Worm (Caenorhabditis elegans): ENCODE data around the gene chs-2.

DNA sequence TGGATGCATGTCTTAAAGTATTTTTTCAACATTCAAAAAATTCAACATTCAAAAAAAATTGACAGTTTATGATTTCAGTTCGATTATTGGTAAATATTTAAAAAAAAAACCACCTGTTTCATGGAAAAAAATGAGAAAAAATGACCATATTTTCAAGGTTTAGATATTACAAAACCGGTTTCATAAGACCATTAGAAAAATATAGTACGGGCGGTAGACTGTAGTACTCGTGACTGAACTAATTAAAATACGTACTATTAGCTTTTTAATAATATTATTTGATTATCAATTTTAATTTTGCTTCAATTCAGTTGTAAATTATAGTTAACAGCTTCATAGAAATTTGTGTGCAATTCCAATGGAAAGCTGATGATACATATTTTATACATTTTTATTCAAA, 20.2 kb upstream of the chs-2 start:
- TF ChIP-seq nhr-11 (tag; optimal IDR thresholded peaks at IDR 0.05) (no peak), swsn-7 (tag; optimal IDR thresholded peaks at IDR 0.05) (no peak), unc-86 (tag; optimal IDR thresholded peaks at IDR 0.05) (no peak), egl-27 (tag; optimal IDR thresholded peaks at IDR 0.05) (no peak), nhr-237 (tag; optimal IDR thresholded peaks at IDR 0.05) (no peak), irx-1 (tag; optimal IDR thresholded peaks at IDR 0.05) (no peak), isw-1 (GFP tag; IDR thresholded peaks at IDR 0.05) (no peak)

All from whole organism, L1 larva.